Fruit fly (Drosophila melanogaster): ENCODE results near the gene ogre.
A peak's percentile ranks its signal among the peaks of the same experiment; 100 is the strongest.

dm6 chrX:6985980-6986827 is 4.9 kb downstream of the ogre start, which contains the start of gene bou:
- TF ChIP-seq CG6854 (GFP tag; optimal IDR thresholded peaks at IDR 0.05): peak; percentile 24
- peak; percentile 41 for TF ChIP-seq CG32006 (GFP tag; optimal IDR thresholded peaks at IDR 0.05)
- no peak for TF ChIP-seq Lpt (GFP tag; optimal IDR thresholded peaks at IDR 0.05)
- no peak for TF ChIP-seq Met (GFP tag; optimal IDR thresholded peaks at IDR 0.05)
- no peak for TF ChIP-seq Eip75B (GFP tag; optimal IDR thresholded peaks at IDR 0.05)
- no peak for TF ChIP-seq Smox (GFP tag; optimal IDR thresholded peaks at IDR 0.05)
- no peak for TF ChIP-seq CG34406 (GFP tag; optimal IDR thresholded peaks at IDR 0.05)
- no peak for TF ChIP-seq esn (GFP tag; optimal IDR thresholded peaks at IDR 0.05)
- TF ChIP-seq CG6163 (GFP tag; IDR thresholded peaks at IDR 0.05): no peak
- no peak for TF ChIP-seq CG4318 (GFP tag; optimal IDR thresholded peaks at IDR 0.05)
